Worm (Caenorhabditis elegans) whole organism, young adult: Measurements from ENCODE around the gene srh-204.

Source experiments
- B0019.2 ChIP-seq: fragments of 200-800 bp; sonication (Bioruptor generic); conservative IDR thresholded peaks from 2 replicates; pipeline ENCODE4 v1.3.6; 2022; ENCODE audit warnings: missing genetic modification reagents, missing genetic modification characterization, missing compliant biosample characterization
- C17E4.6 ChIP-seq: fragments of 200-800 bp; sonication (Bioruptor generic); IDR thresholded peaks from 2 replicates; pipeline ENCODE4 v1.3.6; 2022; ENCODE audit warnings: missing genetic modification reagents, missing genetic modification characterization, missing compliant biosample characterization
- F22D6.2 ChIP-seq: sonication (generic microtip); optimal IDR thresholded peaks from 2 replicates; lab custom pipeline; 2016; ENCODE audit warnings: mild to moderate bottlenecking, missing genetic modification characterization, missing compliant biosample characterization
- F39B2.1 ChIP-seq: fragments of 200-800 bp; sonication (Bioruptor generic); IDR thresholded peaks from 2 replicates; pipeline ENCODE4 v1.3.6; 2022; ENCODE audit warnings: missing genetic modification reagents, missing genetic modification characterization, missing compliant biosample characterization
- F49E8.2 ChIP-seq: sonication (generic microtip); optimal IDR thresholded peaks from 3 replicates; lab custom pipeline; 2017; ENCODE audit warnings: missing genetic modification characterization, mild to moderate bottlenecking, missing compliant biosample characterization, antibody characterized with exemption, moderate library complexity; ENCODE audit not compliant: insufficient read depth
- F57A8.1 ChIP-seq: fragments of 200-800 bp; sonication (Bioruptor generic); optimal IDR thresholded peaks from 2 replicates; lab custom pipeline; 2018; ENCODE audit warnings: mild to moderate bottlenecking, missing genetic modification characterization, moderate library complexity, missing compliant biosample characterization
- F57C9.4 ChIP-seq: sonication (generic microtip); optimal IDR thresholded peaks from 2 replicates; lab custom pipeline; 2017; ENCODE audit warnings: mild to moderate bottlenecking, missing genetic modification characterization, missing compliant biosample characterization
- Y79H2A.3 ChIP-seq: fragments of 200-800 bp; sonication (Bioruptor generic); conservative IDR thresholded peaks from 2 replicates; pipeline ENCODE4 v1.3.6; 2022; ENCODE audit warnings: missing genetic modification reagents, missing genetic modification characterization, missing compliant biosample characterization
- athp-1 ChIP-seq: sonication (generic microtip); optimal IDR thresholded peaks from 2 replicates; lab custom pipeline; 2017; ENCODE audit warnings: mild to moderate bottlenecking, missing genetic modification characterization, missing compliant biosample characterization
- bed-2 ChIP-seq: fragments of 200-800 bp; sonication (Bioruptor generic); IDR thresholded peaks from 2 replicates; pipeline ENCODE4 v1.3.6; 2022; ENCODE audit warnings: missing genetic modification reagents, missing genetic modification characterization, missing compliant biosample characterization
- ceh-40 ChIP-seq: fragments of 200-800 bp; sonication (Bioruptor generic); IDR thresholded peaks from 2 replicates; pipeline ENCODE4 v1.3.6; 2022; ENCODE audit warnings: missing genetic modification characterization, missing compliant biosample characterization
- ceh-58 ChIP-seq: fragments of 200-800 bp; sonication (Bioruptor generic); IDR thresholded peaks from 2 replicates; pipeline ENCODE4 v1.3.6; 2022; ENCODE audit warnings: missing genetic modification characterization, missing compliant biosample characterization
- chd-7 ChIP-seq: sonication (generic microtip); optimal IDR thresholded peaks from 2 replicates; lab custom pipeline; 2016; ENCODE audit warnings: mild to moderate bottlenecking, missing genetic modification characterization, moderate library complexity, missing compliant biosample characterization
- egl-44 ChIP-seq: fragments of 200-800 bp; sonication (Bioruptor generic); IDR thresholded peaks from 2 replicates; pipeline ENCODE4 v1.3.6; 2022; ENCODE audit warnings: missing genetic modification reagents, missing genetic modification characterization, missing compliant biosample characterization
- him-1 ChIP-seq: sonication (generic microtip); optimal IDR thresholded peaks from 2 replicates; lab custom pipeline; 2016; ENCODE audit warnings: missing genotype, missing genetic modification reagents, missing genetic modification characterization, missing compliant biosample characterization
- hmg-20 ChIP-seq: fragments of 200-800 bp; sonication (Bioruptor generic); IDR thresholded peaks from 2 replicates; pipeline ENCODE4 v1.3.6; 2022; ENCODE audit warnings: missing genetic modification reagents, missing genetic modification characterization, missing compliant biosample characterization
- let-526 ChIP-seq: fragments of 200-800 bp; sonication (Bioruptor generic); IDR thresholded peaks from 2 replicates; pipeline ENCODE4 v1.3.6; 2022; ENCODE audit warnings: missing genetic modification reagents, missing genetic modification characterization, missing compliant biosample characterization
- madf-10 ChIP-seq: sonication (generic microtip); optimal IDR thresholded peaks from 2 replicates; lab custom pipeline; 2016; ENCODE audit warnings: mild to moderate bottlenecking, missing genetic modification characterization, missing compliant biosample characterization
- madf-6 ChIP-seq: fragments of 200-800 bp; sonication (Bioruptor generic); IDR thresholded peaks from 2 replicates; pipeline ENCODE4 v1.3.6; 2022; ENCODE audit warnings: missing genetic modification reagents, missing genetic modification characterization, missing compliant biosample characterization
- madf-8 ChIP-seq: fragments of 200-800 bp; sonication (Bioruptor generic); conservative IDR thresholded peaks from 2 replicates; pipeline ENCODE4 v1.3.6; 2022; ENCODE audit warnings: missing genetic modification reagents, missing genetic modification characterization, missing compliant biosample characterization
- mes-4 ChIP-seq: sonication (generic microtip); optimal IDR thresholded peaks from 2 replicates; lab custom pipeline; 2016; ENCODE audit warnings: missing genotype, missing genetic modification characterization, missing compliant biosample characterization
- nfya-1 ChIP-seq: sonication (generic microtip); optimal IDR thresholded peaks from 2 replicates; lab custom pipeline; 2017; ENCODE audit warnings: antibody characterized with exemption, missing compliant biosample characterization, missing genetic modification characterization, borderline replicate concordance; ENCODE audit not compliant: insufficient read depth
- nfyb-1 ChIP-seq: fragments of 200-800 bp; sonication (Bioruptor generic); IDR thresholded peaks from 2 replicates; pipeline ENCODE4 v1.3.6; 2022; ENCODE audit warnings: missing genetic modification reagents, missing genetic modification characterization, missing compliant biosample characterization
- sea-2 ChIP-seq: fragments of 200-800 bp; sonication (Bioruptor generic); IDR thresholded peaks from 2 replicates; pipeline ENCODE4 v1.3.6; 2022; ENCODE audit warnings: missing genetic modification characterization, missing compliant biosample characterization
- snpc-1.1 ChIP-seq: sonication (generic microtip); optimal IDR thresholded peaks from 2 replicates; lab custom pipeline; 2017; ENCODE audit warnings: missing genetic modification characterization, mild to moderate bottlenecking, missing compliant biosample characterization, antibody characterized with exemption, moderate library complexity, missing genotype, missing genetic modification reagents; ENCODE audit not compliant: insufficient read depth
- snpc-1.3 ChIP-seq: sonication (generic microtip); optimal IDR thresholded peaks from 2 replicates; lab custom pipeline; 2017; ENCODE audit warnings: missing genetic modification characterization, mild to moderate bottlenecking, missing compliant biosample characterization, antibody characterized with exemption, moderate library complexity, missing genotype, missing genetic modification reagents; ENCODE audit not compliant: insufficient read depth
- snpc-4 ChIP-seq, 5 experiments: fragments of 150-350 bp in 1 of 5; sonication (generic microtip) in 4 of 5; optimal IDR thresholded peaks; 2 replicates each; lab custom pipeline; 2014 to 2018; ENCODE audit warnings: missing genetic modification characterization in 5 of 5, missing biosample characterization in 3 of 5, antibody characterized with exemption in 2 of 5, mild to moderate bottlenecking in 2 of 5, missing compliant biosample characterization in 2 of 5, missing genotype in 2 of 5, moderate library complexity in 2 of 5, missing genetic modification reagents in 1 of 5
- somi-1 ChIP-seq: fragments of 200-800 bp; sonication (Bioruptor generic); optimal IDR thresholded peaks from 2 replicates; lab custom pipeline; 2018; ENCODE audit warnings: mild to moderate bottlenecking, missing genetic modification characterization, missing compliant biosample characterization
- tbp1 ChIP-seq: fragments of 200-800 bp; sonication (Bioruptor generic); optimal IDR thresholded peaks from 2 replicates; lab custom pipeline; 2018; ENCODE audit warnings: mild to moderate bottlenecking, missing genetic modification characterization, missing compliant biosample characterization
- tbx-9 ChIP-seq: sonication (generic microtip); optimal IDR thresholded peaks from 2 replicates; lab custom pipeline; 2016; ENCODE audit warnings: borderline replicate concordance, missing genetic modification characterization, inconsistent platforms, missing compliant biosample characterization
- unc-130 ChIP-seq: sonication (generic microtip); optimal IDR thresholded peaks from 2 replicates; lab custom pipeline; 2016; ENCODE audit warnings: missing genetic modification reagents, missing genetic modification characterization, missing compliant biosample characterization
- unc-62 ChIP-seq: fragments of 150-350 bp; optimal IDR thresholded peaks from 2 replicates; lab custom pipeline; 2014; ENCODE audit warnings: missing biosample characterization, missing genetic modification reagents, missing genetic modification characterization
- ztf-26 ChIP-seq: sonication (generic microtip); optimal IDR thresholded peaks from 2 replicates; lab custom pipeline; 2017; ENCODE audit warnings: missing genetic modification characterization, missing compliant biosample characterization
- ztf-3 ChIP-seq: fragments of 200-800 bp; sonication (Bioruptor generic); optimal IDR thresholded peaks from 2 replicates; lab custom pipeline; 2018; ENCODE audit warnings: mild to moderate bottlenecking, missing genetic modification characterization, missing compliant biosample characterization

srh-204 gene

ce11 chrV:4260090-4260489 lies 19.9 kb upstream of the srh-204 start, which contains the start of gene srt-3:
srt-3 (minus strand) TSS chrV:4260190.
- TF ChIP-seq chd-7 (no peak), ceh-58 (GFP tag; lab: Robert Waterston, UW) (no peak), madf-6 (GFP tag; lab: Robert Waterston, UW) (no peak), F57A8.1 (GFP tag; lab: Kevin White, UChicago) (no peak), bed-2 (GFP tag; lab: Robert Waterston, UW) (no peak), F57C9.4 (tag; lab: Kevin White, UChicago) (no peak), ceh-40 (GFP tag; lab: Robert Waterston, UW) (no peak)
- TF ChIP-seq, all 124 proteins: peak for 0

ce11 chrV:4256474-4256873 lies 16.3 kb upstream of the srh-204 start, which contains the start of gene srt-14:
srt-14 (minus strand) TSS chrV:4256574.
- no peak for TF ChIP-seq Y79H2A.3 (GFP tag; lab: Robert Waterston, UW)
- TF ChIP-seq F39B2.1 (GFP tag; lab: Robert Waterston, UW): no peak
- TF ChIP-seq ztf-26 (tag; lab: Kevin White, UChicago): no peak
- TF ChIP-seq madf-8 (GFP tag; lab: Robert Waterston, UW): no peak
- no peak for TF ChIP-seq madf-6 (GFP tag; lab: Robert Waterston, UW)
- no peak for TF ChIP-seq nfya-1 (tag; lab: Kevin White, UChicago)
- no peak for TF ChIP-seq unc-62
- no peak for TF ChIP-seq tbp1 (GFP tag; lab: Kevin White, UChicago)
- TF ChIP-seq madf-10: no peak
- TF ChIP-seq him-1: no peak
- TF ChIP-seq somi-1 (GFP tag; lab: Kevin White, UChicago): no peak
- no peak for TF ChIP-seq mes-4 (tag; lab: Kevin White, UChicago)

- TF ChIP-seq tbp1 (GFP tag; lab: Kevin White, UChicago) (no peak), C17E4.6 (GFP tag; lab: Robert Waterston, UW) (no peak), F49E8.2 (tag; lab: Kevin White, UChicago) (no peak), egl-44 (GFP tag; lab: Robert Waterston, UW) (no peak), ztf-3 (GFP tag; lab: Kevin White, UChicago) (no peak), snpc-1.3 (tag; lab: Kevin White, UChicago) (no peak), nfyb-1 (GFP tag; lab: Robert Waterston, UW) (no peak), sea-2 (no peak)
These were observed 9.9 kb upstream of the srh-204 start, which contains the start of gene srt-13 for ce11 chrV:4250047-4250446. srt-13 (minus strand) TSS chrV:4250147.

- TF ChIP-seq unc-130 (GFP tag; lab: Kevin White, UChicago): no peak
- peak; percentile 37 for TF ChIP-seq snpc-1.1
- no peak for TF ChIP-seq let-526 (GFP tag; lab: Robert Waterston, UW)
- TF ChIP-seq athp-1 (tag; lab: Kevin White, UChicago): no peak
- TF ChIP-seq hmg-20: no peak
- TF ChIP-seq F22D6.2 (tag; lab: Kevin White, UChicago): no peak
- no peak for TF ChIP-seq tbx-9
- peak; percentile 46 for TF ChIP-seq snpc-4 (GFP tag; optimal IDR thresholded peaks at IDR 0.05; lab: Kevin White, UChicago)
- peak in 2 of 4 experiments; percentile 87 to 94 for TF ChIP-seq snpc-4 (tag; optimal IDR thresholded peaks at IDR 0.05; lab: Kevin White, UChicago)
- TF ChIP-seq B0019.2: no peak
- no peak for TF ChIP-seq chd-7
These were observed 8.2 kb upstream of the srh-204 start for ce11 chrV:4248359-4248758.
